Fruit fly (Drosophila melanogaster) whole organism, embryonic: ENCODE results near the gene RluA-1.

ENCODE experiments used
- Atf6 ChIP-seq: fragments of 200-800 bp; sonication (Bioruptor generic); IDR thresholded peaks from 2 replicates; pipeline ENCODE4 v1.3.6; 2022; ENCODE audit warnings: missing biosample characterization, missing genetic modification characterization
- Blimp-1 ChIP-seq: fragments of 200-800 bp; sonication (Bioruptor generic); optimal IDR thresholded peaks from 3 replicates; lab custom pipeline; 2018; ENCODE audit warnings: missing biosample characterization, missing genetic modification characterization, mild to moderate bottlenecking, moderate library complexity, missing genetic modification reagents
- CG10209 ChIP-seq: fragments of 200-800 bp; sonication (Bioruptor generic); optimal IDR thresholded peaks from 3 replicates; lab custom pipeline; 2017; ENCODE audit warnings: missing biosample characterization, mild to moderate bottlenecking, missing genetic modification characterization, missing genetic modification reagents
- CG10366 ChIP-seq: fragments of 200-800 bp; sonication (Bioruptor generic); IDR thresholded peaks from 2 replicates; pipeline ENCODE4 v1.3.6; 2022; ENCODE audit warnings: missing biosample characterization, missing genetic modification characterization
- CG11398 ChIP-seq: fragments of 200-800 bp; sonication (Bioruptor generic); optimal IDR thresholded peaks from 2 replicates; lab custom pipeline; 2016; ENCODE audit warnings: missing biosample characterization, missing genetic modification characterization
- CG12219 ChIP-seq: fragments of 200-800 bp; sonication (Bioruptor generic); optimal IDR thresholded peaks from 3 replicates; lab custom pipeline; 2018; ENCODE audit warnings: missing biosample characterization, mild to moderate bottlenecking, missing genetic modification characterization
- CG12391 ChIP-seq: fragments of 200-800 bp; sonication (Bioruptor generic); optimal IDR thresholded peaks from 3 replicates; lab custom pipeline; 2018; ENCODE audit warnings: missing biosample characterization, mild to moderate bottlenecking, missing genetic modification characterization, moderate library complexity
- CG15601 ChIP-seq: fragments of 200-800 bp; sonication (Bioruptor generic); optimal IDR thresholded peaks from 3 replicates; lab custom pipeline; 2019; ENCODE audit warnings: missing biosample characterization, mild to moderate bottlenecking, missing genetic modification characterization, moderate library complexity
- CG1647 ChIP-seq: fragments of 200-800 bp; sonication (Bioruptor generic); optimal IDR thresholded peaks from 3 replicates; lab custom pipeline; 2016; ENCODE audit warnings: missing biosample characterization, missing genetic modification characterization
- CG17829 ChIP-seq: fragments of 200-800 bp; optimal IDR thresholded peaks from 2 replicates; lab custom pipeline; 2019; ENCODE audit warnings: missing biosample characterization, mild to moderate bottlenecking, missing genetic modification characterization, moderate library complexity
- CG2120 ChIP-seq: fragments of 200-800 bp; sonication (Bioruptor generic); optimal IDR thresholded peaks from 3 replicates; lab custom pipeline; 2016; ENCODE audit warnings: missing biosample characterization, missing genetic modification characterization
- CG2678 ChIP-seq: fragments of 200-800 bp; sonication (Bioruptor generic); optimal IDR thresholded peaks from 3 replicates; lab custom pipeline; 2019; ENCODE audit warnings: missing biosample characterization, mild to moderate bottlenecking, missing genetic modification characterization, moderate library complexity
- CG2875 ChIP-seq: fragments of 200-800 bp; sonication (Bioruptor generic); optimal IDR thresholded peaks from 2 replicates; lab custom pipeline; 2017; ENCODE audit warnings: missing biosample characterization, mild to moderate bottlenecking, missing genetic modification characterization, missing genetic modification reagents
- CG30431 ChIP-seq: fragments of 200-800 bp; sonication (Bioruptor generic); optimal IDR thresholded peaks from 2 replicates; lab custom pipeline; 2017; ENCODE audit warnings: missing biosample characterization, missing genetic modification characterization
- CG31388 ChIP-seq: fragments of 200-800 bp; sonication (Bioruptor generic); optimal IDR thresholded peaks from 2 replicates; lab custom pipeline; 2016; ENCODE audit warnings: missing biosample characterization, missing genetic modification characterization
- CG33557 ChIP-seq: fragments of 200-800 bp; sonication (Bioruptor generic); optimal IDR thresholded peaks from 2 replicates; lab custom pipeline; 2019; ENCODE audit warnings: missing biosample characterization, mild to moderate bottlenecking, missing genetic modification characterization, moderate library complexity
- CG34422 ChIP-seq: fragments of 200-800 bp; sonication (Bioruptor generic); IDR thresholded peaks from 3 replicates; pipeline ENCODE4 v1.3.6; 2022; ENCODE audit warnings: missing biosample characterization, missing genetic modification characterization
- CG5245 ChIP-seq: fragments of 200-800 bp; sonication (Bioruptor generic); optimal IDR thresholded peaks from 3 replicates; lab custom pipeline; 2016; ENCODE audit warnings: missing biosample characterization, missing genetic modification characterization
- CG7556 ChIP-seq: fragments of 200-800 bp; sonication (Bioruptor generic); optimal IDR thresholded peaks from 2 replicates; lab custom pipeline; 2017; ENCODE audit warnings: missing biosample characterization, mild to moderate bottlenecking, missing genetic modification characterization
- CG9727 ChIP-seq: fragments of 200-800 bp; sonication (Bioruptor generic); optimal IDR thresholded peaks from 3 replicates; lab custom pipeline; 2017; ENCODE audit warnings: missing biosample characterization, mild to moderate bottlenecking, missing genetic modification characterization
- CG9932 ChIP-seq: fragments of 200-800 bp; sonication (Bioruptor generic); IDR thresholded peaks from 2 replicates; pipeline ENCODE4 v1.3.6; 2022; ENCODE audit warnings: missing biosample characterization, missing genetic modification characterization
- D ChIP-seq, 2 experiments: fragments of 200-800 bp in 1 of 2; fragments of >200 bp in 1 of 2; sonication (Bioruptor generic) in 1 of 2; optimal IDR thresholded peaks; 2 replicates in 1 of 2; 3 replicates in 1 of 2; lab custom pipeline; 2017; ENCODE audit warnings: mild to moderate bottlenecking in 1 of 2, missing biosample characterization in 1 of 2, missing genetic modification characterization in 1 of 2, missing genetic modification reagents in 1 of 2
- D19B ChIP-seq: fragments of 200-800 bp; sonication (Bioruptor generic); optimal IDR thresholded peaks from 2 replicates; lab custom pipeline; 2017; ENCODE audit warnings: missing biosample characterization, mild to moderate bottlenecking, missing genetic modification characterization
- Dbx ChIP-seq: fragments of 200-800 bp; sonication (Bioruptor generic); IDR thresholded peaks from 3 replicates; pipeline ENCODE4 v1.3.6; 2022; ENCODE audit warnings: missing biosample characterization, missing genetic modification characterization
- Dip3 ChIP-seq: fragments of 200-800 bp; sonication (Bioruptor generic); optimal IDR thresholded peaks from 3 replicates; lab custom pipeline; 2016; ENCODE audit warnings: missing biosample characterization, missing genetic modification characterization
- Dp ChIP-seq: fragments of 200-800 bp; sonication (Bioruptor generic); optimal IDR thresholded peaks from 2 replicates; lab custom pipeline; 2018; ENCODE audit warnings: missing biosample characterization, mild to moderate bottlenecking, missing genetic modification characterization, moderate library complexity
- Drgx ChIP-seq: fragments of 200-800 bp; sonication (Bioruptor generic); IDR thresholded peaks from 2 replicates; pipeline ENCODE4 v1.3.6; 2022; ENCODE audit warnings: missing biosample characterization, missing genetic modification characterization
- E2f1 ChIP-seq: fragments of 200-800 bp; sonication (Bioruptor generic); IDR thresholded peaks from 2 replicates; pipeline ENCODE4 v1.3.6; 2022; ENCODE audit warnings: missing biosample characterization, missing genetic modification characterization
- HHEX ChIP-seq: fragments of 200-800 bp; sonication (Bioruptor generic); optimal IDR thresholded peaks from 3 replicates; lab custom pipeline; 2017; ENCODE audit warnings: missing biosample characterization, mild to moderate bottlenecking, missing genetic modification characterization, missing genetic modification reagents
- HmgZ ChIP-seq: fragments of 200-800 bp; sonication (Bioruptor generic); optimal IDR thresholded peaks from 2 replicates; lab custom pipeline; 2018; ENCODE audit warnings: missing biosample characterization, mild to moderate bottlenecking, missing genetic modification characterization
- Hsf ChIP-seq: fragments of 200-800 bp; sonication (Bioruptor generic); optimal IDR thresholded peaks from 3 replicates; lab custom pipeline; 2016; ENCODE audit warnings: missing biosample characterization, missing genetic modification characterization
- MBD-R2 ChIP-seq: fragments of 200-800 bp; sonication (Bioruptor generic); IDR thresholded peaks from 2 replicates; pipeline ENCODE4 v1.3.6; 2022; ENCODE audit warnings: missing biosample characterization, missing genetic modification characterization
- Meics ChIP-seq: fragments of 200-800 bp; sonication (Bioruptor generic); optimal IDR thresholded peaks from 2 replicates; lab custom pipeline; 2017; ENCODE audit warnings: missing biosample characterization, mild to moderate bottlenecking, missing genetic modification characterization
- Mrtf ChIP-seq: fragments of 200-800 bp; sonication (Bioruptor generic); IDR thresholded peaks from 3 replicates; pipeline ENCODE4 v1.3.6; 2022; ENCODE audit warnings: missing biosample characterization, missing genetic modification characterization
- Nf-YB ChIP-seq: fragments of 200-800 bp; sonication (Bioruptor generic); optimal IDR thresholded peaks from 3 replicates; lab custom pipeline; 2019; ENCODE audit warnings: missing biosample characterization, mild to moderate bottlenecking, missing genetic modification characterization, moderate library complexity
- PHDP ChIP-seq: fragments of 200-800 bp; sonication (Bioruptor generic); optimal IDR thresholded peaks from 3 replicates; lab custom pipeline; 2018; ENCODE audit warnings: missing biosample characterization, mild to moderate bottlenecking, missing genetic modification characterization, moderate library complexity
- Sox100B ChIP-seq: fragments of 200-800 bp; sonication (Bioruptor generic); optimal IDR thresholded peaks from 3 replicates; lab custom pipeline; 2018; ENCODE audit warnings: missing biosample characterization, mild to moderate bottlenecking, missing genetic modification characterization
- Sox102F ChIP-seq: fragments of 200-800 bp; sonication (Bioruptor generic); optimal IDR thresholded peaks from 2 replicates; lab custom pipeline; 2018; ENCODE audit warnings: missing biosample characterization, mild to moderate bottlenecking, missing genetic modification characterization, moderate library complexity
- aop ChIP-seq: fragments of 200-800 bp; sonication (Bioruptor generic); IDR thresholded peaks from 2 replicates; pipeline ENCODE4 v1.3.6; 2022; ENCODE audit warnings: missing biosample characterization, missing genetic modification characterization
- bcd ChIP-seq: fragments of 200-800 bp; sonication (Bioruptor generic); optimal IDR thresholded peaks from 2 replicates; lab custom pipeline; 2017; ENCODE audit warnings: missing biosample characterization, mild to moderate bottlenecking, missing genetic modification characterization
- caup ChIP-seq: fragments of 200-800 bp; sonication (Bioruptor generic); optimal IDR thresholded peaks from 3 replicates; lab custom pipeline; 2017; ENCODE audit warnings: missing biosample characterization, mild to moderate bottlenecking, missing genetic modification characterization, moderate library complexity; ENCODE audit not compliant: severe bottlenecking
- chif ChIP-seq, 2 experiments: fragments of 200-800 bp; sonication (Bioruptor generic); optimal IDR thresholded peaks; 3 replicates each; lab custom pipeline; 2016; ENCODE audit warnings: missing biosample characterization in 2 of 2, missing genetic modification characterization in 2 of 2
- ems ChIP-seq: fragments of 200-800 bp; sonication (Bioruptor generic); optimal IDR thresholded peaks from 3 replicates; lab custom pipeline; 2016; ENCODE audit warnings: missing biosample characterization, missing genetic modification characterization
- ftz-f1 ChIP-seq: fragments of 200-800 bp; sonication (Bioruptor generic); optimal IDR thresholded peaks from 2 replicates; lab custom pipeline; 2016; ENCODE audit warnings: missing biosample characterization, missing genetic modification characterization
- grn ChIP-seq: fragments of 200-800 bp; sonication (Bioruptor generic); optimal IDR thresholded peaks from 3 replicates; lab custom pipeline; 2017; ENCODE audit warnings: missing biosample characterization, missing genetic modification characterization
- ken ChIP-seq: fragments of 200-800 bp; sonication (Bioruptor generic); IDR thresholded peaks from 3 replicates; pipeline ENCODE4 v1.3.6; 2022; ENCODE audit warnings: missing biosample characterization, missing genetic modification characterization
- ranshi ChIP-seq: fragments of 200-800 bp; sonication (Bioruptor generic); IDR thresholded peaks from 2 replicates; pipeline ENCODE4 v1.3.6; 2022; ENCODE audit warnings: missing biosample characterization, missing genetic modification characterization
- run ChIP-seq: fragments of 200-800 bp; sonication (Bioruptor generic); optimal IDR thresholded peaks from 3 replicates; lab custom pipeline; 2018; ENCODE audit warnings: missing biosample characterization, mild to moderate bottlenecking, missing genetic modification characterization
- tap ChIP-seq: fragments of 200-800 bp; optimal IDR thresholded peaks from 3 replicates; lab custom pipeline; 2019; ENCODE audit warnings: missing biosample characterization, mild to moderate bottlenecking, missing genetic modification characterization, moderate library complexity
- tup ChIP-seq: fragments of 200-800 bp; sonication (Bioruptor generic); optimal IDR thresholded peaks from 2 replicates; lab custom pipeline; 2016; ENCODE audit warnings: missing biosample characterization, mild to moderate bottlenecking, missing genetic modification characterization, moderate library complexity

Gene RluA-1

DNA sequence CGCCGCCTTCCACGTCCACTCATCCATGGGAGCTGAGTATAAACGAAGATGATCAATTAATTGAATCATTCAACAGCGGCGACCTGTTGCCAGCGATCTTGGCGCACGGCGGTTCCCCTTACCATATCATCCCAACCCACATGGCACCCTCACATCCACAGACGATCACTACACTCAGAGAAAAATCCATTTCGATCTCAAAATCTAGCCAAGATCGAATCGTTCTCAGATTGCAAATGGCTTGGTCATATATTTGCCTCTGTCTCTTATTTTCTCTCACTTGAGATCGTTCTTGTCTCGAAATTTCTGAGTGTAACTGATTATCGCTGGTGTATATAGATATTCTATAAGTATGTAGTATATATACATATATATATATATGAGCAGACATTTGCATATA, 5.8 kb downstream of the RluA-1 start (continued):
- TF ChIP-seq Nf-YB (GFP tag; lab: Kevin White, UChicago) (no peak), Blimp-1 (peak; percentile 59), tap (tag; lab: Kevin White, UChicago) (peak; percentile 71), Mrtf (GFP tag; lab: Robert Waterston, UW) (peak; percentile 70), PHDP (tag; lab: Kevin White, UChicago) (peak; percentile 59), CG12219 (GFP tag; lab: Kevin White, UChicago) (peak; percentile 38), Meics (GFP tag; lab: Kevin White, UChicago) (peak; percentile 62), ems (GFP tag; lab: Kevin White, UChicago) (peak; percentile 36), CG1647 (GFP tag; lab: Kevin White, UChicago) (no peak), aop (GFP tag; lab: Robert Waterston, UW) (0 out of 2 replicates have a peak, but pooled peaks have one; percentile 43), ftz-f1 (GFP tag; lab: Kevin White, UChicago) (no peak), grn (GFP tag; lab: Kevin White, UChicago) (no peak), MBD-R2 (GFP tag; lab: Robert Waterston, UW) (no peak), Drgx (GFP tag; lab: Robert Waterston, UW) (peak; percentile 80), CG10209 (GFP tag; lab: Kevin White, UChicago) (peak; percentile 39), ken (GFP tag; lab: Robert Waterston, UW) (peak; percentile 55; the same call in 1 of the 3 replicates), Hsf (GFP tag; lab: Kevin White, UChicago) (no peak), Sox100B (peak; percentile 23), caup (GFP tag; lab: Kevin White, UChicago) (peak; percentile 45), HHEX (GFP tag; lab: Kevin White, UChicago) (peak; percentile 61), Dbx (0 out of 3 replicates have a peak, but pooled peaks have one; percentile 26), CG2120 (peak; percentile 43), CG5245 (GFP tag; lab: Kevin White, UChicago) (peak; percentile 44), chif (GFP tag; optimal IDR thresholded peaks at IDR 0.05; lab: Kevin White, UChicago) (peak; percentile 6 to 8), CG9727 (GFP tag; lab: Kevin White, UChicago) (peak; percentile 26), run (tag; lab: Kevin White, UChicago) (no peak), CG7556 (peak; percentile 15), bcd (peak; percentile 48), Sox102F (GFP tag; lab: Kevin White, UChicago) (peak; percentile 65), D19B (GFP tag; lab: Kevin White, UChicago) (peak; percentile 12), D (optimal IDR thresholded peaks at IDR 0.05; lab: Kevin White, UChicago) (no peak), D (GFP tag; optimal IDR thresholded peaks at IDR 0.05; lab: Kevin White, UChicago) (peak; percentile 26), Dp (no peak), HmgZ (tag; lab: Kevin White, UChicago) (peak; percentile 15), Atf6 (peak; percentile 63), CG2875 (GFP tag; lab: Kevin White, UChicago) (peak; percentile 24), CG17829 (tag; lab: Kevin White, UChicago) (peak; percentile 37), CG15601 (tag; lab: Kevin White, UChicago) (peak; percentile 35), tup (GFP tag; lab: Kevin White, UChicago) (no peak), CG10366 (GFP tag; lab: Robert Waterston, UW) (peak; percentile 40), CG31388 (GFP tag; lab: Kevin White, UChicago) (no peak), E2f1 (GFP tag; lab: Robert Waterston, UW) (peak; percentile 57), CG11398 (GFP tag; lab: Kevin White, UChicago) (no peak), CG9932 (GFP tag; lab: Robert Waterston, UW) (peak; percentile 73), CG33557 (GFP tag; lab: Kevin White, UChicago) (no peak), CG2678 (tag; lab: Kevin White, UChicago) (peak; percentile 77), CG34422 (GFP tag; lab: Robert Waterston, UW) (peak; percentile 73; the same call in 2 of the 3 replicates), CG30431 (GFP tag; lab: Kevin White, UChicago) (peak; percentile 8), CG12391 (tag; lab: Kevin White, UChicago) (peak; percentile 63), ranshi (GFP tag; lab: Robert Waterston, UW) (peak; percentile 58; the same call in 1 of the 2 replicates), Dip3 (GFP tag; lab: Kevin White, UChicago) (no peak)
